Fruit fly (Drosophila melanogaster) whole organism, embryonic: ENCODE data around the gene CG14300.

ENCODE experiments used
- Ada2b ChIP-seq: fragments of 200-800 bp; sonication (Bioruptor generic); IDR thresholded peaks from 2 replicates; pipeline ENCODE4 v1.3.6; 2022; ENCODE audit warnings: missing biosample characterization, missing genetic modification characterization
- CG11093 ChIP-seq: fragments of 200-800 bp; sonication (Bioruptor generic); IDR thresholded peaks from 3 replicates; pipeline ENCODE4 v1.3.6; 2022; ENCODE audit warnings: missing biosample characterization, missing genetic modification characterization
- CG11695 ChIP-seq: fragments of 200-800 bp; sonication (Bioruptor generic); IDR thresholded peaks from 3 replicates; pipeline ENCODE4 v1.3.6; 2022; ENCODE audit warnings: missing biosample characterization, missing genetic modification characterization
- CG11723 ChIP-seq: fragments of 200-800 bp; sonication (Bioruptor generic); optimal IDR thresholded peaks from 2 replicates; lab custom pipeline; 2017; ENCODE audit warnings: missing biosample characterization, mild to moderate bottlenecking, missing genetic modification characterization
- CG12071 ChIP-seq: fragments of 200-800 bp; sonication (Bioruptor generic); optimal IDR thresholded peaks from 3 replicates; lab custom pipeline; 2018; ENCODE audit warnings: missing biosample characterization, mild to moderate bottlenecking, missing genetic modification characterization
- CG14710 ChIP-seq: fragments of 200-800 bp; sonication (Bioruptor generic); optimal IDR thresholded peaks from 3 replicates; lab custom pipeline; 2019; ENCODE audit warnings: missing biosample characterization, mild to moderate bottlenecking, missing genetic modification characterization, moderate library complexity
- CG17829 ChIP-seq: fragments of 200-800 bp; optimal IDR thresholded peaks from 2 replicates; lab custom pipeline; 2019; ENCODE audit warnings: missing biosample characterization, mild to moderate bottlenecking, missing genetic modification characterization, moderate library complexity
- CG1832 ChIP-seq: fragments of 200-800 bp; sonication (Bioruptor generic); optimal IDR thresholded peaks from 2 replicates; lab custom pipeline; 2017; ENCODE audit warnings: missing biosample characterization, mild to moderate bottlenecking, missing genetic modification characterization, inconsistent platforms
- CG2202 ChIP-seq: fragments of 200-800 bp; sonication (Bioruptor generic); optimal IDR thresholded peaks from 2 replicates; lab custom pipeline; 2018; ENCODE audit warnings: missing biosample characterization, mild to moderate bottlenecking, missing genetic modification characterization
- CG2712 ChIP-seq: fragments of 200-800 bp; optimal IDR thresholded peaks from 3 replicates; lab custom pipeline; 2019; ENCODE audit warnings: missing biosample characterization, mild to moderate bottlenecking, missing genetic modification characterization, moderate library complexity
- CG30020 ChIP-seq: fragments of 200-800 bp; optimal IDR thresholded peaks from 2 replicates; lab custom pipeline; 2019; ENCODE audit warnings: missing biosample characterization, mild to moderate bottlenecking, missing genetic modification characterization, moderate library complexity
- CG34224 ChIP-seq: fragments of 200-800 bp; sonication (Bioruptor generic); IDR thresholded peaks from 3 replicates; pipeline ENCODE4 v1.3.6; 2022; ENCODE audit warnings: missing biosample characterization, missing genetic modification characterization; ENCODE audit not compliant: partially characterized antibody
- CG8765 ChIP-seq: fragments of 200-800 bp; sonication (Bioruptor generic); IDR thresholded peaks from 2 replicates; pipeline ENCODE4 v1.3.6; 2022; ENCODE audit warnings: missing biosample characterization, missing genetic modification characterization
- CG9727 ChIP-seq: fragments of 200-800 bp; sonication (Bioruptor generic); optimal IDR thresholded peaks from 3 replicates; lab custom pipeline; 2017; ENCODE audit warnings: missing biosample characterization, mild to moderate bottlenecking, missing genetic modification characterization
- D ChIP-seq, 2 experiments: fragments of 200-800 bp in 1 of 2; fragments of >200 bp in 1 of 2; sonication (Bioruptor generic) in 1 of 2; optimal IDR thresholded peaks; 2 replicates in 1 of 2; 3 replicates in 1 of 2; lab custom pipeline; 2017; ENCODE audit warnings: mild to moderate bottlenecking in 1 of 2, missing biosample characterization in 1 of 2, missing genetic modification characterization in 1 of 2, missing genetic modification reagents in 1 of 2
- Dad ChIP-seq: fragments of 200-800 bp; sonication (Bioruptor generic); optimal IDR thresholded peaks from 3 replicates; lab custom pipeline; 2016; ENCODE audit warnings: missing biosample characterization, missing genetic modification characterization
- Dll ChIP-seq: fragments of 200-800 bp; sonication (Bioruptor generic); IDR thresholded peaks from 4 replicates; pipeline ENCODE4 v1.3.6; 2022; ENCODE audit warnings: missing biosample characterization, missing genetic modification characterization; ENCODE audit not compliant: partially characterized antibody
- Dref ChIP-seq: fragments of 200-800 bp; sonication (Bioruptor generic); IDR thresholded peaks from 2 replicates; pipeline ENCODE4 v1.3.6; 2022; ENCODE audit warnings: missing biosample characterization, missing genetic modification characterization
- MBD-R2 ChIP-seq: fragments of 200-800 bp; sonication (Bioruptor generic); IDR thresholded peaks from 2 replicates; pipeline ENCODE4 v1.3.6; 2022; ENCODE audit warnings: missing biosample characterization, missing genetic modification characterization
- Max ChIP-seq: fragments of 200-800 bp; sonication (Bioruptor generic); optimal IDR thresholded peaks from 2 replicates; lab custom pipeline; 2016; ENCODE audit warnings: missing biosample characterization, mild to moderate bottlenecking, missing genetic modification characterization
- Nf-YA ChIP-seq: fragments of 200-800 bp; sonication (Bioruptor generic); IDR thresholded peaks from 2 replicates; pipeline ENCODE4 v1.3.6; 2022; ENCODE audit warnings: missing biosample characterization, missing genetic modification characterization
- Oli ChIP-seq: fragments of 200-800 bp; sonication (Bioruptor generic); optimal IDR thresholded peaks from 2 replicates; lab custom pipeline; 2018; ENCODE audit warnings: missing biosample characterization, mild to moderate bottlenecking, missing genetic modification characterization, moderate library complexity
- Poxn ChIP-seq: fragments of 200-800 bp; sonication (Bioruptor generic); IDR thresholded peaks from 2 replicates; pipeline ENCODE4 v1.3.6; 2022; ENCODE audit warnings: missing biosample characterization, missing genetic modification characterization
- Rx ChIP-seq: fragments of 200-800 bp; sonication (Bioruptor generic); IDR thresholded peaks from 2 replicates; pipeline ENCODE4 v1.3.6; 2022; ENCODE audit warnings: missing biosample characterization, missing genetic modification characterization
- Spps ChIP-seq: fragments of 200-800 bp; sonication (Bioruptor generic); optimal IDR thresholded peaks from 2 replicates; lab custom pipeline; 2018; ENCODE audit warnings: missing biosample characterization, mild to moderate bottlenecking, missing genetic modification characterization
- Ssrp ChIP-seq: fragments of 200-800 bp; sonication (Bioruptor generic); optimal IDR thresholded peaks from 2 replicates; lab custom pipeline; 2018; ENCODE audit warnings: missing biosample characterization, mild to moderate bottlenecking, missing genetic modification characterization, moderate library complexity
- Xrp1 ChIP-seq: fragments of 200-800 bp; sonication (Bioruptor generic); IDR thresholded peaks from 2 replicates; pipeline ENCODE4 v1.3.6; 2022; ENCODE audit warnings: missing biosample characterization, missing genetic modification characterization
- bowl ChIP-seq: fragments of 200-800 bp; sonication (Bioruptor generic); IDR thresholded peaks from 2 replicates; pipeline ENCODE4 v1.3.6; 2022; ENCODE audit warnings: missing biosample characterization, missing genetic modification characterization
- btn ChIP-seq: fragments of 200-800 bp; sonication (Bioruptor generic); optimal IDR thresholded peaks from 2 replicates; lab custom pipeline; 2016; ENCODE audit warnings: missing biosample characterization, missing genetic modification characterization
- chn ChIP-seq: fragments of 200-800 bp; sonication (Bioruptor generic); optimal IDR thresholded peaks from 2 replicates; lab custom pipeline; 2016; ENCODE audit warnings: missing biosample characterization, missing genetic modification characterization
- croc ChIP-seq: fragments of 200-800 bp; sonication (Bioruptor generic); conservative IDR thresholded peaks from 3 replicates; pipeline ENCODE4 v1.3.6; 2022; ENCODE audit warnings: missing biosample characterization, missing genetic modification characterization
- crp ChIP-seq, 2 experiments: fragments of 200-800 bp; sonication (Bioruptor generic); optimal IDR thresholded peaks; 2 replicates in 1 of 2; 3 replicates in 1 of 2; lab custom pipeline; 2017; ENCODE audit warnings: missing biosample characterization in 2 of 2, missing genetic modification characterization in 2 of 2, mild to moderate bottlenecking in 1 of 2, moderate library complexity in 1 of 2
- dmrt11E ChIP-seq: fragments of 200-800 bp; sonication (Bioruptor generic); optimal IDR thresholded peaks from 3 replicates; lab custom pipeline; 2018; ENCODE audit warnings: missing biosample characterization, mild to moderate bottlenecking, missing genetic modification characterization, moderate library complexity
- inv ChIP-seq: fragments of 200-800 bp; sonication (Bioruptor generic); IDR thresholded peaks from 2 replicates; pipeline ENCODE4 v1.3.6; 2022; ENCODE audit warnings: missing biosample characterization, missing genetic modification characterization; ENCODE audit not compliant: partially characterized antibody
- klu ChIP-seq: fragments of 200-800 bp; sonication (Bioruptor generic); IDR thresholded peaks from 2 replicates; pipeline ENCODE4 v1.3.6; 2022; ENCODE audit warnings: missing biosample characterization, missing genetic modification characterization
- nmo ChIP-seq: fragments of 200-800 bp; sonication (Bioruptor generic); optimal IDR thresholded peaks from 2 replicates; lab custom pipeline; 2018; ENCODE audit warnings: missing biosample characterization, mild to moderate bottlenecking, missing genetic modification characterization, moderate library complexity
- rib ChIP-seq: fragments of 200-800 bp; sonication (Bioruptor generic); IDR thresholded peaks from 2 replicates; pipeline ENCODE4 v1.3.6; 2022; ENCODE audit warnings: missing biosample characterization, missing genetic modification characterization
- sc ChIP-seq, 3 experiments: fragments of >200 bp in 2 of 3; fragments of 200-800 bp in 1 of 3; sonication (Bioruptor generic) in 1 of 3; optimal IDR thresholded peaks; 2 replicates in 2 of 3; 3 replicates in 1 of 3; lab custom pipeline; 2017; ENCODE audit warnings: mild to moderate bottlenecking in 1 of 3, missing biosample characterization in 1 of 3, missing genetic modification characterization in 1 of 3, missing genetic modification reagents in 1 of 3
- sens ChIP-seq: fragments of 200-800 bp; sonication (Bioruptor generic); peaks from one replicate; lab custom pipeline; 2016; ENCODE audit warnings: missing biosample characterization, missing genetic modification characterization
- slou ChIP-seq: fragments of 200-800 bp; sonication (Bioruptor generic); optimal IDR thresholded peaks from 3 replicates; lab custom pipeline; 2016; ENCODE audit warnings: missing biosample characterization, missing genetic modification characterization
- tgo ChIP-seq: fragments of 200-800 bp; sonication (Bioruptor generic); IDR thresholded peaks from 3 replicates; pipeline ENCODE4 v1.3.6; 2022; ENCODE audit warnings: missing biosample characterization, missing genetic modification characterization

CG14300 gene

dm6 chr3R:18658945-18659642, 34.4 kb downstream of the CG14300 start, which contains the start of the genes CG31224 and CstF64 (continued):
- TF ChIP-seq Oli (tag; lab: Kevin White, UChicago) (peak; percentile 64), Dref (GFP tag; lab: Robert Waterston, UW) (peak; percentile 40), croc (GFP tag; lab: Robert Waterston, UW) (peak; percentile 55), CG17829 (tag; lab: Kevin White, UChicago) (peak; percentile 86), MBD-R2 (GFP tag; lab: Robert Waterston, UW) (peak; percentile 77), CG11093 (GFP tag; lab: Robert Waterston, UW) (peak; percentile 73; the same call in 2 of the 3 replicates), Nf-YA (GFP tag; lab: Robert Waterston, UW) (no peak), slou (GFP tag; lab: Kevin White, UChicago) (peak; percentile 67), CG14710 (tag; lab: Kevin White, UChicago) (peak; percentile 89), klu (peak; percentile 72), CG2202 (peak; percentile 67), CG30020 (tag; lab: Kevin White, UChicago) (peak; percentile 76), CG1832 (peak; percentile 48), D (optimal IDR thresholded peaks at IDR 0.05; lab: Kevin White, UChicago) (no peak), D (GFP tag; optimal IDR thresholded peaks at IDR 0.05; lab: Kevin White, UChicago) (peak; percentile 67), CG11695 (peak; percentile 65), bowl (GFP tag; lab: Robert Waterston, UW) (no peak), sens (GFP tag; lab: Kevin White, UChicago) (peak; percentile 98), inv (GFP tag; lab: Robert Waterston, UW) (no peak), chn (GFP tag; lab: Kevin White, UChicago) (peak; percentile 91), Dad (GFP tag; lab: Kevin White, UChicago) (peak; percentile 80), Dll (GFP tag; lab: Robert Waterston, UW) (0 out of 4 replicates have a peak, but pooled peaks have one; percentile 28), rib (GFP tag; lab: Robert Waterston, UW) (0 out of 2 replicates have a peak, but pooled peaks have one; percentile 44), Ada2b (peak; percentile 76), CG9727 (GFP tag; lab: Kevin White, UChicago) (peak; percentile 82), nmo (GFP tag; lab: Kevin White, UChicago) (peak; percentile 89), CG34224 (GFP tag; lab: Robert Waterston, UW) (no peak), sc (optimal IDR thresholded peaks at IDR 0.05; lab: Kevin White, UChicago) (no peak), sc (GFP tag; optimal IDR thresholded peaks at IDR 0.05; lab: Kevin White, UChicago) (peak; percentile 74), Xrp1 (peak; percentile 84), Rx (GFP tag; lab: Robert Waterston, UW) (peak; percentile 74), CG11723 (peak; percentile 82), crp (GFP tag; optimal IDR thresholded peaks at IDR 0.05; lab: Kevin White, UChicago) (peak in 1 of 2 experiments; percentile 63), tgo (peak; percentile 84), CG8765 (GFP tag; lab: Robert Waterston, UW) (peak; percentile 79), Spps (tag; lab: Kevin White, UChicago) (peak; percentile 73), dmrt11E (tag; lab: Kevin White, UChicago) (peak; percentile 74), Poxn (GFP tag; lab: Robert Waterston, UW) (no peak), btn (peak; percentile 79), CG12071 (no peak), Ssrp (tag; lab: Kevin White, UChicago) (peak; percentile 80), CG2712 (tag; lab: Kevin White, UChicago) (peak; percentile 86), Max (GFP tag; lab: Kevin White, UChicago) (peak; percentile 80)
- TF ChIP-seq, all 482 proteins: peak for 365
